Fruit fly (Drosophila melanogaster): ENCODE measurements around the gene CG7565.

The CG7565 gene

DNA sequence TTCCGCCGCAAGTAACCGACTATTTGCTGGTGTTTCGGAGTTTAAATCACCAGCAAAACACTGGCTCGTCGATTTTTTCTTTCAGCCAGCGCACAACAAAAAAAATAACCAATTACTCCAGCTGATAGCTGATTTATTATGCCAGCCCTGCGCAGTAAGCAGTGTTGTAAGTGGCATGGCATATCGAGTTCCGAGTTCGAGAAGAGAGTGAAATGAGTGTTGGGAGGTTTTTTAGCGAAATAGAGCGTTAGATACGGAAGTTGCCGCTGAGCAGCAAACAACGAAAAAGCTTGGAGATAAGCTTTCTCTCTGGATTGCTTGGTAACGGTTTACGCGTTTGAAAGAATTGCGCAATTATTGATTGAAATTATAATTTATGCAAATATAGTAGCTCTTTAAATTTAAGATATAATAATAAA is at the start of gene CG7565:
CG7565 (minus strand) TSS at position 137 of the 419 bp plus-strand sequence.
- TF ChIP-seq CG17801 (GFP tag; optimal IDR thresholded peaks at IDR 0.05; ENCODE audit: partially characterized antibody): peak; percentile 67

DNA sequence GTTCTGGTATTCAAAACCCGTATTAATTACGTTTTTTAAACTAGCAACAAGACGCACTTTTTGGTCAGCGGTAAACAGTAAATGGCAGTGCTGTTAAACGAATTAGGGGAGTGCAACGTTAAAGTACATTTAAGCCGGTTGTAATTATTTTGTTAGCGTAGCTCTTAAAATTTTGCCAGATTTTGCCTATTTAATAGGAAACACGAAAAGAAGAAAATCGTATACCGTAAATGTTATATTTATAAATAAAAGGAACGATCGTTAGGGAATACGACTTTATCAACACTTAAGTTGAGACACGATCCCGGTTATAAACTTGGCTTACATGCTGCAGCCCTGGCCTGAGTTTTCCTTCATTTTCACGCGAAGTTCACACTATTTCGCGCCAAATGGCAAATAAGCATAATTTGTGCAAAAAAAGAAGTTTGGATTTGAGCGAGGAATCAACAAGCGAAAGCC is 45.9 kb upstream of the CG7565 start, which contains the start of the genes Setx and mus301:
Setx (minus strand) TSS at position 51 of the 459 bp plus-strand sequence.
mus301 (plus strand) TSS at position 361 of the 459 bp plus-strand sequence.
- TF ChIP-seq CG17801 (GFP tag; optimal IDR thresholded peaks at IDR 0.05; ENCODE audit: partially characterized antibody): peak; percentile 64

DNA sequence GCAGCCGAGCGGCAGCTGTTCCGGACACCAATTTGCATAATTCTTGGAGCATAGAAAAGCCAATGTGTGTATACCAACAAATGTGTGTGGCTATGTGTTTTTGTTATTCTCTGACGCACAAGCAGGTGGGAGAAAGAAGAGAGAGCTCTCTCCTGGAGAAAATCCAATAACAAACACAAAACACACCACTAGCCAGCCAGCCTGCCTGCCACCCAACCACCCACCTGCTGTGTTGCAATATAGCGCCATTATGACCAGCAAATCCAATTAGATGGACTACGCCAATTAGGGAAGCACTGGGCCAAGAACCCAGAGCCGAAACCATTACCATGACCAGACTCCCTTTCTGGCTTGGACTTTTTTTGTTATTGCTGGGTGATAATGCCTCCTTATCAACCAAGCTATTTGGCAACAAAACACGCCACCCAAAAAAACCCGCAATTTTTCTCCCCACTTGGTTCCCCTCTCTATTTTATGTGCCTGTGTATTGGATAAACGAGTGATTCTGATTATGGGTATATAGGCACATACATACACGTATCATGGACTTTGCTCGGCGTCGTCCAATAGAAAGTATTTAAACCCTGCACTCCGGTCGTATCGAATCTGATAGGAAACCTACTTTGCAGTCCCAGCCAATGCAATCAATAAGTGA is 36.9 kb upstream of the CG7565 start:
- peak; percentile 27 for TF ChIP-seq CG17801 (GFP tag; optimal IDR thresholded peaks at IDR 0.05; ENCODE audit: partially characterized antibody)

DNA sequence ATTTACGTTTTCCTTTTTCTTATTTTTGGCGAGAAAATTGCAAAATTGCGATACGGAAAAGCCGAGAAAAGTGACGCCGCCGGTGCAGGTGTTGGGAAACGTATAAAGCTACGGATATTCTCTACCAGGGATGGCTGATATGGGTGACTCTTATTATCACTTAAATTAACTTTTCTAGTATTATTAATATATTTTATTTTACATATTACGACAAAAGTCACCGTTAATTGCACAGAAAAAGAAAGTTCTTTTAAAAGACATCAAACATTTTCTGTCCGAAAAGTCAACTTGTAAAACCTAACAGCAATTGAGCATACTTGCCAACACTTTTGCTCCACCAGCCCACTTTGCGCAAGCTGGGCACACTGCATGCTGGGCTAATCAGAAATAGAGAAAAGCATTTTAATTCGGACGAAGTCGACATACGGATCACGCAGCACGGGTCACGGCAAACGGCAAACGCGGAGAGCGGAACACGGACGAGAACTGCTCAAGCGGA is 36.2 kb upstream of the CG7565 start, which contains the start of the genes Cds and Uba2:
Cds (plus strand) TSS at position 51 of the 499 bp plus-strand sequence.
Uba2 (minus strand) TSS at position 107 of the 499 bp plus-strand sequence.
- TF ChIP-seq CG17801 (GFP tag; optimal IDR thresholded peaks at IDR 0.05; ENCODE audit: partially characterized antibody): peak; percentile 96

DNA sequence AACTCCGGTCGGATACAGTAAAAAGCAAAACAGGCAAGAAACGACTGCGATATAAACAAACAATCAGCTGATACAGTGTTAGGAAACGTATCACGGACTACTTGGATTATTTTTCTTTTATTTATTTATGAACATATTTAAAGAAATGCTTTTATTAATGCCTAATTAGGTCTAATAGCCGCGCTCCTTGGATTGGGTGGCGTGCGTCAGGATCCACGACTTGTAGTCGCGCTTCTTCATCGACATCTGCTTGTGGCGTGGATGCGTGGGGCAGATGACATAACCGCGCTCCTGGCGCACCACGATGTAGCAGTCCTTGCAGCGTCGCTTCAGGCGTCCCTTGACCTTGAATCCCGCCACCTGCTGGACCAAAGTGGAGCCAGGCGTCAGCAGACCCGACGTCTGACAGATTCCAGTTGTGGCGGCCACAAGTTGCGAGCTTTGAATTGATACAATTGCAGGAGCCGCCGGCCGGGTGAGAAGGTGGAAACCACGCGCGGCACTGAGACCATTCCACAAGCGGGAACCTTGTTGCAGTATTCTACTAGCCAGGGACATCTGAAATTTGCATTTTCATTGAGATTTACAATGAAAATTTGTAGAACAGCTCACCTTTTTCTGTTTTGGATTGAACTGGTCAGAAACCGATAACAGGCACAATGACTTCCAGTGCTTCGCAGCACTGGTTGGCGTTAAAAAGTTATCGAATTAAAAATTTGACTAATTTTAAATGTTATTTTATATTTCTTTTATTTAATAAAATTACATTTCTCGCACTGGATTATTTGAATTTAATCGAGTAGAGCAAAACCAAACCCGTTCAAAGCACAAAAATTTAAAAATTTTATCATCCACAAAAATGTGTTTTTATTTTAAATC is 33.1 kb upstream of the CG7565 start, which contains the start of the genes CG7550 and mRpL36:
CG7550 (minus strand) TSS at position 51 of the 879 bp plus-strand sequence.
mRpL36 (minus strand) TSS at position 652 of the 879 bp plus-strand sequence.
- no peak for TF ChIP-seq CG17801 (GFP tag; optimal IDR thresholded peaks at IDR 0.05; ENCODE audit: partially characterized antibody)

DNA sequence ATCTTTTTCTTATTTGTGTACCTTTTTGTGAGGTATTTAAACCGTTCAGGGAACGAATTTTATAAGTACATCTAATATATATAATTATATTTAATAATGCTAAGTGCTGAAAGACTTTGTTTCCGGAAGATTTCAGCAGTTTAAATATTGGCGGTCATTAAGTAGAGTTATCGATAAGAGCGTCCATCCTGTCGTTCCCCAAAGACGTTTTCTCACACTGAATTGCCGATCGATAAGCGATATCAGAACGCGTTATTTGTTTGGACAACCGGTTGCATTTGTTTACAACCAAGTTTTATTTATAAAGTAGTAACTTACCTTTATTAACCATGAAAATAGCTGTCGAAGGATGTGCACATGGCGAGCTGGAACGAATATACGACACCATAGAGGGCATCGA is 30.0 kb upstream of the CG7565 start, which contains the start of gene ldbr:
ldbr (plus strand) TSS at position 238 of the 400 bp plus-strand sequence.
- TF ChIP-seq CG17801 (GFP tag; optimal IDR thresholded peaks at IDR 0.05; ENCODE audit: partially characterized antibody): peak; percentile 34

DNA sequence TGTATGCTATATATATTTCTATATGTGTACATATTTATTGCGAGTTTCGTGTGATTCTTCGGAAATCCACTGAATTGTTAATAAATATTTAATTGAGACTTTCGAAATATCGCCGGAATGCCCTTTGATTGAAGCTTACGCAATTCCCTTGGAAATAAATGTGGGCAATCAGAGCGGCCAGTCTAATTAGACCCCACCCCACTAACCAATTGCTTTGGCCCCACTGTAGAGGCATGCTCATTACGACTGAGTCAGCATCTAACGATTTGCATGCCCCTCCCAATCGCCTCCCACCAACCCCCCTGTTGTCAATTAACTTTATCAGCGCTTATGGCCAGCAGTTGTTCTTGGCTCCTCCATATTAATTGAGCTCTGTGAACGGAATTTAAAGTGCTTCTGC is 25.2 kb upstream of the CG7565 start:
- TF ChIP-seq CG17801 (GFP tag; optimal IDR thresholded peaks at IDR 0.05; ENCODE audit: partially characterized antibody): no peak

DNA sequence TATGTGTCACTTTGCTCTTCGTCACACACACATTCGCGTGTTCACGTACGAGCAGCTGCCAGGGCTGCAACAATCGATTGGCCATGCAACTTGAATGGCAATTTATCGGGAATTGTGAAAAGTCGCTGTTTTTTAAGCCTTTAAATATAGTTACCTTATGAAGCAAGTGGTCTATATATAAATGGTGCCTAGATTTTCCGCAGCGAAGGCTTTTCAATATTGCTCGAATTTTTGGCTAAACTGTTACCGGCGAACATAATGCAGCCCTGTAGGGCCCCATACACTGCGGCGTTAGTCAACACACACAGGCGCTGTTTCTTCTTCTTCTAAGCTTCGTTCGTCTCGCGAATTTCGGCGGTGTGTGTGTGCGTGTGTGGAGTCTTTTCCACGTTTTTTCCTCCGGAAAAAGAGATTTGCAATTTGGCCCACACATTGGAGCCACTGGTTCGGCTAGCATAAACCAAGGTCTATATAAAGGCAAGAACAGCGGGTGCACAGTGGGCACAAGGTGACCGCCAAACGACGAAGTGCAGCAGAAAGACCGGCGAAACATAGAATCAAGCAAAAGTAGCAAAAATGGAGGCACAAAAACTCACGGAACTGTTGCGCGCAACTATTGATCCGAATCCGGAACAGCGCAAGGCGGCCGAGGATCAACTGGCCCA is 24.4 kb upstream of the CG7565 start, which contains the start of the genes Arp3 and msk:
Arp3 (minus strand) TSS at position 39 of the 665 bp plus-strand sequence.
msk (plus strand) TSS at position 316 of the 665 bp plus-strand sequence.
- TF ChIP-seq CG17801 (GFP tag; optimal IDR thresholded peaks at IDR 0.05; ENCODE audit: partially characterized antibody): peak; percentile 81

DNA sequence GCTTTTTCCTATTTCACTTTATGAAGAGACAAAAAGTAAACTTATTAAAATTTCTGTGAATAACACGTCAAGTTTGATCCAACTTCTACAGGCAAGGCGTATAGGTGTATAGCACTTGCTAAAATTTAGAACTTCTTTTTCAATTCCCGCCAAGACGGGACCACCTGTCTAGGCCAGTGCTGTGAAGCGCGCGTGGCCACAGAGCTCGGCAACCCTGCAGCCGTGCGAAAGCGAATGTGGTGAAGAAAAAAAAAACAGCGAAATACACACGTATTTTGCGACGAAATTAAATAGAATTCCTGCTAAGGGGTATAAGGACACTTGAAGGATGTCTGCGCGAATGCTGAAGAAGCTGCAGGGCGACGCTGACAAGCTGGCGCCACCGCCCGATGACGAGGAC is 18.6 kb upstream of the CG7565 start, which contains the start of gene Nulp1:
Nulp1 (plus strand) TSS at position 198 of the 400 bp plus-strand sequence.
- TF ChIP-seq CG17801 (GFP tag; optimal IDR thresholded peaks at IDR 0.05; ENCODE audit: partially characterized antibody): no peak

DNA sequence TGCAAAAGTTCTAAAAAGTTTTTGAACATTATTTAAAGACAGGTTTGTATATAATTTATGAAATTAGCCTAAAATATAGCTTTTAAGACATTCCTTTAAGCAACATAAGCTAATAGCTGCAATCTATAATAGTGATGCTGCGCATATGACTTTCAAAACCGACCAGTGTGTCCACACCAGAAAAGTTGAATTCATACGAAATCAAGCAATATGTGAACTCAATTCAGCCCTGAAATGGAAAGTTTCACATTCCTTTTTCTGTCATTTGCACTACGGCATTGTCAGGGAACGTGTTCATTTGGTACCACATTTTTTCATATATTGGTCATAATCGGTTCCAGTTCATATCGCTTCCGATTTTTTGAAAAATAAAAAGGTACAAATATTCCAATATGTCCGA is 17.3 kb upstream of the CG7565 start, which contains the start of gene fan:
fan (plus strand) TSS at position 247 of the 400 bp plus-strand sequence.
- TF ChIP-seq CG17801 (GFP tag; optimal IDR thresholded peaks at IDR 0.05; ENCODE audit: partially characterized antibody): no peak

DNA sequence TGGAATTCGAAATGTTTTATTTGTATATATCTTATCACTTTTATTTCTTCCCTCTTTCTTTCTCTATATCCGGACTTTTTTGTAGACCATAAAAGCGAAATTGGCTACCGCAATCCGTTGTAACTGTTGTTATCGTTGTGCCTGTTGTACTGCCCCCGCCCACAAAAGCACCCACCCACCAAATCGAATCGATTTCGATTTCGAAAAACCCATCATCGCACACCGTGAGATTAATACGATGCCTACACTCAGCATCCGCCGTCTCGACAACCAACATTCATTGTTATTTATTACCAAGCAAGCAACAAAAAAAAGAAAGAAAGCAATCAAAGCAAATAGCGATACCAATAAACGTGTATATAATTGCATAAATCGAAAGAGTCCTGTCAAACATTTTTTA is 16.6 kb upstream of the CG7565 start:
- no peak for TF ChIP-seq CG17801 (GFP tag; optimal IDR thresholded peaks at IDR 0.05; ENCODE audit: partially characterized antibody)

DNA sequence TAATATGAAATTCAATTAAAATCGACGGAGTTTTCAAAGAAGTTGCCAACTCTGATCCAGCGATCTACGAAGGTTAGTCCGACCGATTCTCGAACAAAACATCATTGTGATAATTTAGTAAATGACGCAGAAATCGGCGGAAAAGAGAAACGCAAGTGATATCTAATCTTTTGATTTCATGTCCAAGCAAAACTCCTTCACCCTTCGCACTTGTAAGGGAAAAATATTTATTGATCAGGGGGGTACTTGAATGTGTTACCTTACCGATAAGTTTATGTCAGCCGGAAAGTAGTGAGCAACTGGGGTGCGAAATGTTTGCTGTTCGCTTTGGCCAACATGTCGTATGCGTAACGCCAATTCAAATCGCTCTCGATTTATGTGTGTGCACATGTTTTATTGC is 5.5 kb upstream of the CG7565 start:
- TF ChIP-seq CG17801 (GFP tag; optimal IDR thresholded peaks at IDR 0.05; ENCODE audit: partially characterized antibody): no peak

DNA sequence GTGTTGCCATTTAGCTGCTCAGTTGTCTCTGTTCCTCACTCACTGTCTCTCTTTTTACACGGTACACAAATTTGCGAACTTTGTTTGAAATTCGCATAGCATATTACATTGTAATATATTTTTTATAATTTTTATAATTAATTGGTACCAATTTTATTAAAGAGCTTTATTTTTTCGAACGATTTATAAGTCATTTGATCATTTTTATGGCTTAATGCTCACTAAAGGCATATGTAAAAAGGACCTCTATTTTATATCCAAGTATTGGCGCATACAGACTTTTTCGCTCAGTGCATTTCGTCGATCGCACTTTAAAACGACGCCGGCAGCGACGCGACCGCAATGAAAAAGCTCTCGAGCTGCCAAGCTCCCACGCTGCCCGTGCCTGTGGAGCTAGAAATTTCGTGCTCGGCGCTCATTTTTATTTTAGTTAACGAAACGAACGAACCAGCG is 4.5 kb upstream of the CG7565 start:
- TF ChIP-seq CG17801 (GFP tag; optimal IDR thresholded peaks at IDR 0.05; ENCODE audit: partially characterized antibody): peak; percentile 91

DNA sequence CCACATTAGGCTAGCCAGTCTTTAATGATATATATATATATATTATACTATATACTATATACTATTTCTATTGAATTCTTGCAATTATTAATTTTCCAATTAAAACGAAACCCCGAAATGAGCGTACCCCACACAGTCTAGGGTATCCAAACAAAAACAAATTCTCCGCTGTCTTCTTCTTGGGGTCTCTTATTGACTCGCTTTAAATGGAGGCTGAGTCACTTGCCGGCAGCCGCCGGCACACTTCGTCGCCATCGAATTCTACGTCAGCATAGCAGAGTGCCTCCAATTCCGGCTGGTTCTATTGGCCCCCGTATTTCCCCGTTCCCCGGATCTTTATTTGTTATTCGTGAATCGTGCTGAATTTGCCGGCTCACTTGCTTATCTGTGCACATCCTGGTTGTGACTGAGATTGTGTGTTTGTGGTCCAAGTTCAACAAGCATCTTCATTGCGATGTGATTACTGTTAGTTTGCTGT is 3.1 kb upstream of the CG7565 start:
- no peak for TF ChIP-seq CG17801 (GFP tag; optimal IDR thresholded peaks at IDR 0.05; ENCODE audit: partially characterized antibody)

Data from ovary, adult (tissue).